Worm (Caenorhabditis elegans): ENCODE results near the gene ZK1236.9.
A peak's percentile ranks its signal among the peaks of the same experiment; 100 is the strongest.

Gene ZK1236.9

ce11 chrIII:8405449-8405962, 29.5 kb downstream of the ZK1236.9 start, which contains the start of the genes ubxn-4 and cyy-1:
TSS of gene ubxn-4 (minus strand) at chrIII:8405562.
TSS of gene cyy-1 (plus strand) at chrIII:8405874.
- TF ChIP-seq D1046.2 (GFP tag; IDR thresholded peaks at IDR 0.05) (no peak), lsy-2 (tag; optimal IDR thresholded peaks at IDR 0.05) (peak in 1 of 2 experiments; percentile 25), hlh-11 (tag; optimal IDR thresholded peaks at IDR 0.05) (no peak), egl-27 (tag; optimal IDR thresholded peaks at IDR 0.05) (no peak), lin-1 (GFP tag; IDR thresholded peaks at IDR 0.05) (no peak), ZK337.2 (GFP tag; IDR thresholded peaks at IDR 0.05) (no peak), hlh-30 (tag; optimal IDR thresholded peaks at IDR 0.05; ENCODE audit: insufficient read depth) (no peak), aha-1 (tag) (peak; percentile 14), ama-1 (optimal IDR thresholded peaks at IDR 0.05) (no peak), ceh-44 (GFP tag; IDR thresholded peaks at IDR 0.05) (no peak), mes-2 (tag; optimal IDR thresholded peaks at IDR 0.05; ENCODE audit: poor library complexity, severe bottlenecking) (peak; percentile 49), rbr-2 (tag; optimal IDR thresholded peaks at IDR 0.05) (no peak), F37D6.2 (tag; optimal IDR thresholded peaks at IDR 0.05) (no peak)

- TF ChIP-seq T20F7.1 (GFP tag; optimal IDR thresholded peaks at IDR 0.05) (no peak), hlh-11 (tag; optimal IDR thresholded peaks at IDR 0.05) (no peak), tag-97 (GFP tag; IDR thresholded peaks at IDR 0.05) (no peak), ceh-28 (tag; optimal IDR thresholded peaks at IDR 0.05) (no peak), mep-1 (tag; optimal IDR thresholded peaks at IDR 0.05) (no peak), spr-1 (tag; optimal IDR thresholded peaks at IDR 0.05) (no peak), lin-29 (GFP tag; IDR thresholded peaks at IDR 0.05) (no peak), madf-9 (GFP tag; conservative IDR thresholded peaks at IDR 0.05) (no peak), nhr-42 (GFP tag; IDR thresholded peaks at IDR 0.05) (no peak), aly-2 (tag; optimal IDR thresholded peaks at IDR 0.05) (no peak), hmg-1.1 (GFP tag; IDR thresholded peaks at IDR 0.05) (no peak), lin-15B (tag; optimal IDR thresholded peaks at IDR 0.05) (no peak), snpc-1.2 (GFP tag; IDR thresholded peaks at IDR 0.05) (no peak), mdt-29 (GFP tag; IDR thresholded peaks at IDR 0.05) (no peak), ceh-82 (tag; optimal IDR thresholded peaks at IDR 0.05) (no peak), Y75B8A.6 (GFP tag; IDR thresholded peaks at IDR 0.05) (no peak), daf-19 (GFP tag; conservative IDR thresholded peaks at IDR 0.05) (no peak), hlh-30 (tag; optimal IDR thresholded peaks at IDR 0.05; ENCODE audit: insufficient read depth) (no peak)
Measured at ce11 chrIII:8403507-8403906, 31.5 kb downstream of the ZK1236.9 start, which contains the start of gene cutc-1. TSS of gene cutc-1 (minus strand) at chrIII:8403607.

- TF ChIP-seq aha-1 (tag) = peak; percentile 89
- no peak for TF ChIP-seq dmd-6 (GFP tag; IDR thresholded peaks at IDR 0.05)
- peak in 1 of 2 experiments; percentile 96 for TF ChIP-seq unc-62 (GFP tag; optimal IDR thresholded peaks at IDR 0.05 in 1 of 2)
- no peak for TF ChIP-seq unc-62 (tag; optimal IDR thresholded peaks at IDR 0.05)
Measured at ce11 chrIII:8402633-8403032, 32.3 kb downstream of the ZK1236.9 start.

ce11 chrIII:8401887-8402286, 33.1 kb downstream of the ZK1236.9 start, which contains the start of gene lap-1:
TSS of gene lap-1 (minus strand) at chrIII:8401928.
- TF ChIP-seq pqm-1 (tag; optimal IDR thresholded peaks at IDR 0.05) (peak; percentile 83), nhr-28 (tag; optimal IDR thresholded peaks at IDR 0.05) (peak; percentile 31), unc-39 (tag; optimal IDR thresholded peaks at IDR 0.05) (no peak), hif-1 (tag; optimal IDR thresholded peaks at IDR 0.05) (no peak), dmd-6 (GFP tag; IDR thresholded peaks at IDR 0.05) (peak; percentile 28; the same call in 1 of the 2 replicates)

Data from whole organism, L4 larva.